Fruit fly (Drosophila melanogaster) whole organism, embryonic: ENCODE measurements around the gene Pld3.

Experiments
- CG10321 ChIP-seq: fragments of 200-800 bp; sonication (Bioruptor generic); IDR thresholded peaks from 2 replicates; pipeline ENCODE4 v1.3.6; 2022; ENCODE audit warnings: missing biosample characterization, missing genetic modification characterization
- CG11085 ChIP-seq: fragments of 200-800 bp; sonication (Bioruptor generic); IDR thresholded peaks from 2 replicates; pipeline ENCODE4 v1.3.6; 2022; ENCODE audit warnings: missing biosample characterization, missing genetic modification characterization
- CG12299 ChIP-seq: fragments of 200-800 bp; sonication (Bioruptor generic); optimal IDR thresholded peaks from 2 replicates; lab custom pipeline; 2018; ENCODE audit warnings: missing biosample characterization, mild to moderate bottlenecking, missing genetic modification characterization
- CG14860 ChIP-seq: fragments of 200-800 bp; sonication (Bioruptor generic); IDR thresholded peaks from 3 replicates; pipeline ENCODE4 v1.3.6; 2022; ENCODE audit warnings: missing biosample characterization, missing genetic modification characterization; ENCODE audit not compliant: partially characterized antibody
- CG15269 ChIP-seq: fragments of 200-800 bp; sonication (Bioruptor generic); optimal IDR thresholded peaks from 2 replicates; lab custom pipeline; 2018; ENCODE audit warnings: missing biosample characterization, mild to moderate bottlenecking, missing genetic modification characterization, moderate library complexity
- CG16863 ChIP-seq: fragments of 200-800 bp; sonication (Bioruptor generic); optimal IDR thresholded peaks from 3 replicates; lab custom pipeline; 2016; ENCODE audit warnings: missing biosample characterization, missing genetic modification characterization
- CG17186 ChIP-seq: fragments of 200-800 bp; sonication (Bioruptor generic); optimal IDR thresholded peaks from 3 replicates; lab custom pipeline; 2017; ENCODE audit warnings: missing biosample characterization, missing genetic modification reagents, missing genetic modification characterization
- CG2116 ChIP-seq: fragments of 200-800 bp; sonication (Bioruptor generic); optimal IDR thresholded peaks from 3 replicates; lab custom pipeline; 2018; ENCODE audit warnings: missing biosample characterization, mild to moderate bottlenecking, missing genetic modification characterization
- CG3065 ChIP-seq: fragments of 200-800 bp; sonication (Bioruptor generic); optimal IDR thresholded peaks from 2 replicates; lab custom pipeline; 2016; ENCODE audit warnings: missing biosample characterization, missing genetic modification characterization
- CG32532 ChIP-seq: fragments of 200-800 bp; sonication (Bioruptor generic); IDR thresholded peaks from 2 replicates; pipeline ENCODE4 v1.3.6; 2022; ENCODE audit warnings: missing biosample characterization, missing genetic modification characterization
- CG33213 ChIP-seq: fragments of 200-800 bp; sonication (Bioruptor generic); optimal IDR thresholded peaks from 3 replicates; lab custom pipeline; 2016; ENCODE audit warnings: missing biosample characterization, missing genetic modification characterization
- CG33557 ChIP-seq: fragments of 200-800 bp; sonication (Bioruptor generic); optimal IDR thresholded peaks from 2 replicates; lab custom pipeline; 2019; ENCODE audit warnings: missing biosample characterization, mild to moderate bottlenecking, missing genetic modification characterization, moderate library complexity
- CG42726 ChIP-seq: fragments of 200-800 bp; sonication (Bioruptor generic); IDR thresholded peaks from 2 replicates; pipeline ENCODE4 v1.3.6; 2022; ENCODE audit warnings: missing biosample characterization, missing genetic modification characterization; ENCODE audit not compliant: partially characterized antibody
- CG4282 ChIP-seq: fragments of 200-800 bp; sonication (Bioruptor generic); optimal IDR thresholded peaks from 2 replicates; lab custom pipeline; 2016; ENCODE audit warnings: missing biosample characterization, missing genetic modification characterization
- CG4328 ChIP-seq: fragments of 200-800 bp; sonication (Bioruptor generic); optimal IDR thresholded peaks from 3 replicates; lab custom pipeline; 2017; ENCODE audit warnings: missing biosample characterization, missing genetic modification reagents, missing genetic modification characterization
- CG4360 ChIP-seq: fragments of 200-800 bp; sonication (Bioruptor generic); IDR thresholded peaks from 2 replicates; pipeline ENCODE4 v1.3.6; 2022; ENCODE audit warnings: missing biosample characterization, missing genetic modification characterization
- CG5953 ChIP-seq: fragments of 200-800 bp; sonication (Bioruptor generic); IDR thresholded peaks from 2 replicates; pipeline ENCODE4 v1.3.6; 2022; ENCODE audit warnings: missing biosample characterization, missing genetic modification characterization
- CG7839 ChIP-seq: fragments of 200-800 bp; sonication (Bioruptor generic); optimal IDR thresholded peaks from 3 replicates; lab custom pipeline; 2018; ENCODE audit warnings: missing biosample characterization, mild to moderate bottlenecking, missing genetic modification characterization, moderate library complexity
- CG7928 ChIP-seq: fragments of 200-800 bp; sonication (Bioruptor generic); optimal IDR thresholded peaks from 2 replicates; lab custom pipeline; 2017; ENCODE audit warnings: missing biosample characterization, mild to moderate bottlenecking, missing genetic modification characterization
- CG8089 ChIP-seq: fragments of 200-800 bp; sonication (Bioruptor generic); optimal IDR thresholded peaks from 3 replicates; lab custom pipeline; 2016; ENCODE audit warnings: missing biosample characterization, missing genetic modification characterization
- CG9609 ChIP-seq: fragments of 200-800 bp; sonication (Bioruptor generic); optimal IDR thresholded peaks from 3 replicates; lab custom pipeline; 2016; ENCODE audit warnings: missing biosample characterization, missing genetic modification characterization
- CkIIα-i1 ChIP-seq: fragments of 200-800 bp; sonication (Bioruptor generic); IDR thresholded peaks from 2 replicates; pipeline ENCODE4 v1.3.6; 2022; ENCODE audit warnings: missing biosample characterization, missing genetic modification characterization
- D19A ChIP-seq: fragments of 200-800 bp; optimal IDR thresholded peaks from 3 replicates; lab custom pipeline; 2019; ENCODE audit warnings: missing biosample characterization, mild to moderate bottlenecking, missing genetic modification characterization, moderate library complexity
- Drgx ChIP-seq: fragments of 200-800 bp; sonication (Bioruptor generic); IDR thresholded peaks from 2 replicates; pipeline ENCODE4 v1.3.6; 2022; ENCODE audit warnings: missing biosample characterization, missing genetic modification characterization
- Eip74EF ChIP-seq, 2 experiments: fragments of 200-800 bp in 1 of 2; fragments of >200 bp in 1 of 2; sonication (Bioruptor generic) in 1 of 2; optimal IDR thresholded peaks; 2 replicates each; lab custom pipeline; 2017 to 2019; ENCODE audit warnings: missing biosample characterization in 2 of 2, missing genetic modification characterization in 2 of 2, mild to moderate bottlenecking in 1 of 2, moderate library complexity in 1 of 2
- Gsc ChIP-seq: fragments of 200-800 bp; sonication (Bioruptor generic); IDR thresholded peaks from 2 replicates; pipeline ENCODE4 v1.3.6; 2022; ENCODE audit warnings: missing biosample characterization, missing genetic modification characterization
- Meics ChIP-seq: fragments of 200-800 bp; sonication (Bioruptor generic); optimal IDR thresholded peaks from 2 replicates; lab custom pipeline; 2017; ENCODE audit warnings: missing biosample characterization, mild to moderate bottlenecking, missing genetic modification characterization
- Myb ChIP-seq: fragments of 200-800 bp; sonication (Bioruptor generic); optimal IDR thresholded peaks from 2 replicates; lab custom pipeline; 2016; ENCODE audit warnings: missing biosample characterization, missing genetic modification characterization
- NfI ChIP-seq: fragments of 200-800 bp; sonication (Bioruptor generic); optimal IDR thresholded peaks from 3 replicates; lab custom pipeline; 2018; ENCODE audit warnings: missing biosample characterization, mild to moderate bottlenecking, missing genetic modification characterization, moderate library complexity
- PHDP ChIP-seq: fragments of 200-800 bp; sonication (Bioruptor generic); optimal IDR thresholded peaks from 3 replicates; lab custom pipeline; 2018; ENCODE audit warnings: missing biosample characterization, mild to moderate bottlenecking, missing genetic modification characterization, moderate library complexity
- Ptx1 ChIP-seq: fragments of 200-800 bp; sonication (Bioruptor generic); IDR thresholded peaks from 2 replicates; pipeline ENCODE4 v1.3.6; 2022; ENCODE audit warnings: missing biosample characterization, missing genetic modification characterization
- YL-1 ChIP-seq: fragments of 200-800 bp; sonication (Bioruptor generic); optimal IDR thresholded peaks from 3 replicates; lab custom pipeline; 2017; ENCODE audit warnings: missing biosample characterization, mild to moderate bottlenecking, missing genetic modification characterization
- btn ChIP-seq: fragments of 200-800 bp; sonication (Bioruptor generic); optimal IDR thresholded peaks from 2 replicates; lab custom pipeline; 2016; ENCODE audit warnings: missing biosample characterization, missing genetic modification characterization
- chm ChIP-seq: fragments of 200-800 bp; sonication (Bioruptor generic); IDR thresholded peaks from 2 replicates; pipeline ENCODE4 v1.3.6; 2022; ENCODE audit warnings: missing biosample characterization, missing genetic modification characterization
- chn ChIP-seq: fragments of 200-800 bp; sonication (Bioruptor generic); optimal IDR thresholded peaks from 2 replicates; lab custom pipeline; 2016; ENCODE audit warnings: missing biosample characterization, missing genetic modification characterization
- dan ChIP-seq: fragments of 200-800 bp; sonication (Bioruptor generic); IDR thresholded peaks from 2 replicates; pipeline ENCODE4 v1.3.6; 2022; ENCODE audit warnings: missing biosample characterization, missing genetic modification characterization
- disco-r ChIP-seq: fragments of 200-800 bp; sonication (Bioruptor generic); optimal IDR thresholded peaks from 2 replicates; lab custom pipeline; 2016; ENCODE audit warnings: missing biosample characterization, missing genetic modification characterization
- emc ChIP-seq: fragments of 200-800 bp; sonication (Bioruptor generic); optimal IDR thresholded peaks from 2 replicates; lab custom pipeline; 2016; ENCODE audit warnings: missing biosample characterization, missing genetic modification characterization
- grau ChIP-seq: fragments of 200-800 bp; optimal IDR thresholded peaks from 3 replicates; lab custom pipeline; 2019; ENCODE audit warnings: missing biosample characterization, mild to moderate bottlenecking, missing genetic modification characterization, moderate library complexity
- hkb ChIP-seq, 2 experiments: fragments of 200-800 bp in 1 of 2; fragments of >200 bp in 1 of 2; sonication (Bioruptor generic) in 1 of 2; IDR thresholded peaks in 1 of 2; optimal IDR thresholded peaks in 1 of 2; 2 replicates each; pipeline versions ENCODE4 v1.3.6 to Lab custom; 2017 to 2022; ENCODE audit warnings: missing biosample characterization in 1 of 2, missing genetic modification characterization in 1 of 2
- lilli ChIP-seq: fragments of 200-800 bp; sonication (Bioruptor generic); optimal IDR thresholded peaks from 3 replicates; lab custom pipeline; 2016; ENCODE audit warnings: missing biosample characterization, missing genetic modification characterization
- luna ChIP-seq: fragments of 200-800 bp; sonication (Bioruptor generic); optimal IDR thresholded peaks from 2 replicates; lab custom pipeline; 2016; ENCODE audit warnings: missing biosample characterization, missing genetic modification characterization
- nmo ChIP-seq: fragments of 200-800 bp; sonication (Bioruptor generic); optimal IDR thresholded peaks from 2 replicates; lab custom pipeline; 2018; ENCODE audit warnings: missing biosample characterization, mild to moderate bottlenecking, missing genetic modification characterization, moderate library complexity
- otp ChIP-seq: fragments of 200-800 bp; sonication (Bioruptor generic); IDR thresholded peaks from 3 replicates; pipeline ENCODE4, ENCODE4 v1.3.6; 2022; ENCODE audit warnings: missing biosample characterization, missing genetic modification characterization
- pros ChIP-seq: fragments of 200-800 bp; sonication (Bioruptor generic); optimal IDR thresholded peaks from 3 replicates; lab custom pipeline; 2019; ENCODE audit warnings: missing biosample characterization, mild to moderate bottlenecking, missing genetic modification characterization, moderate library complexity
- psq ChIP-seq: fragments of 200-800 bp; sonication (Bioruptor generic); optimal IDR thresholded peaks from 2 replicates; lab custom pipeline; 2017; ENCODE audit warnings: missing biosample characterization, missing genetic modification characterization
- sens ChIP-seq: fragments of 200-800 bp; sonication (Bioruptor generic); peaks from one replicate; lab custom pipeline; 2016; ENCODE audit warnings: missing biosample characterization, missing genetic modification characterization
- slbo ChIP-seq: fragments of 200-800 bp; sonication (Bioruptor generic); IDR thresholded peaks from 2 replicates; pipeline ENCODE4 v1.3.6; 2022; ENCODE audit warnings: missing biosample characterization, missing genetic modification characterization
- sr ChIP-seq: fragments of 200-800 bp; sonication (Bioruptor generic); IDR thresholded peaks from 3 replicates; pipeline ENCODE4 v1.3.6; 2022; ENCODE audit warnings: missing biosample characterization, missing genetic modification characterization
- stwl ChIP-seq: fragments of 200-800 bp; sonication (Bioruptor generic); optimal IDR thresholded peaks from 3 replicates; lab custom pipeline; 2018; ENCODE audit warnings: missing biosample characterization, mild to moderate bottlenecking, missing genetic modification characterization, moderate library complexity
- tx ChIP-seq: fragments of 200-800 bp; sonication (Bioruptor generic); optimal IDR thresholded peaks from 2 replicates; lab custom pipeline; 2016; ENCODE audit warnings: missing biosample characterization, missing genetic modification characterization

Pld3 gene

dm6 chr2L:21149053-21149452 lies 9.6 kb upstream of the Pld3 start (continued):
- TF ChIP-seq CG33213 (peak; percentile 54), CG42726 (peak; percentile 45; the same call in 1 of the 2 replicates), chn (GFP tag; lab: Kevin White, UChicago) (no peak), CG3065 (no peak), CG17186 (GFP tag; lab: Kevin White, UChicago) (no peak), NfI (peak; percentile 33), CG8089 (no peak), CG7839 (tag; lab: Kevin White, UChicago) (peak; percentile 75), CG5953 (no peak), CG4282 (no peak), disco-r (GFP tag; lab: Kevin White, UChicago) (no peak), dan (GFP tag; lab: Robert Waterston, UW) (no peak), CG32532 (GFP tag; lab: Robert Waterston, UW) (peak; percentile 79), psq (GFP tag; lab: Kevin White, UChicago) (no peak), grau (tag; lab: Kevin White, UChicago) (peak; percentile 63), lilli (peak; percentile 47), PHDP (tag; lab: Kevin White, UChicago) (peak; percentile 59), CG14860 (GFP tag; lab: Robert Waterston, UW) (peak; percentile 35; the same call in 2 of the 3 replicates), tx (GFP tag; lab: Kevin White, UChicago) (no peak), btn (no peak), CG16863 (GFP tag; lab: Kevin White, UChicago) (no peak), CG2116 (GFP tag; lab: Kevin White, UChicago) (peak; percentile 93), slbo (GFP tag; lab: Robert Waterston, UW) (peak; percentile 75), CG15269 (tag; lab: Kevin White, UChicago) (peak; percentile 70), otp (GFP tag; lab: Robert Waterston, UW) (0 out of 3 replicates have a peak, but pooled peaks have one; percentile 12), CG4328 (GFP tag; lab: Kevin White, UChicago) (no peak), D19A (tag; lab: Kevin White, UChicago) (peak; percentile 52), emc (no peak), luna (no peak), CG33557 (GFP tag; lab: Kevin White, UChicago) (peak; percentile 21), CG12299 (tag; lab: Kevin White, UChicago) (peak; percentile 33), CG11085 (GFP tag; lab: Robert Waterston, UW) (no peak), pros (GFP tag; lab: Kevin White, UChicago) (no peak), Eip74EF (GFP tag; optimal IDR thresholded peaks at IDR 0.05; lab: Kevin White, UChicago) (peak in 1 of 2 experiments; percentile 48), Ptx1 (GFP tag; lab: Robert Waterston, UW) (no peak; the same call in 1 of the 2 replicates), CG7928 (GFP tag; lab: Kevin White, UChicago) (no peak), Meics (GFP tag; lab: Kevin White, UChicago) (peak; percentile 67), chm (GFP tag; lab: Robert Waterston, UW) (peak; percentile 33; the same call in 1 of the 2 replicates), stwl (tag; lab: Kevin White, UChicago) (peak; percentile 90), CG4360 (GFP tag; lab: Robert Waterston, UW) (no peak), Drgx (GFP tag; lab: Robert Waterston, UW) (0 out of 2 replicates have a peak, but pooled peaks have one; percentile 18), CG9609 (GFP tag; lab: Kevin White, UChicago) (no peak), YL-1 (no peak), Myb (GFP tag; lab: Kevin White, UChicago) (no peak), CG10321 (GFP tag; lab: Robert Waterston, UW) (no peak), nmo (GFP tag; lab: Kevin White, UChicago) (peak; percentile 60), CkIIα-i1 (no peak), sens (GFP tag; lab: Kevin White, UChicago) (peak; percentile 31), hkb (optimal IDR thresholded peaks at IDR 0.05; lab: Kevin White, UChicago) (no peak), hkb (GFP tag; IDR thresholded peaks at IDR 0.05; lab: Robert Waterston, UW) (peak; percentile 81), Gsc (GFP tag; lab: Robert Waterston, UW) (no peak), sr (GFP tag; lab: Robert Waterston, UW) (no peak)
